Worm (Caenorhabditis elegans) whole organism, late embryonic: ENCODE results near the gene vps-52.

Experiments used
- T23F11.4 ChIP-seq: fragments of 200-800 bp; sonication (Bioruptor generic); optimal IDR thresholded peaks from 2 replicates; lab custom pipeline; 2018; ENCODE audit warnings: mild to moderate bottlenecking, missing genetic modification characterization, missing compliant biosample characterization
- ceh-9 ChIP-seq: sonication (generic microtip); optimal IDR thresholded peaks from 2 replicates; lab custom pipeline; 2016; ENCODE audit warnings: mild to moderate bottlenecking, missing genetic modification characterization, inconsistent platforms, missing compliant biosample characterization
- elt-4 ChIP-seq: sonication (generic microtip); optimal IDR thresholded peaks from 2 replicates; lab custom pipeline; 2016; ENCODE audit warnings: missing genetic modification characterization, missing compliant biosample characterization
- ets-4 ChIP-seq: sonication (generic microtip); optimal IDR thresholded peaks from 2 replicates; lab custom pipeline; 2016; ENCODE audit warnings: missing genetic modification characterization, missing compliant biosample characterization
- fkh-10 ChIP-seq: fragments of 150-350 bp; optimal IDR thresholded peaks from 2 replicates; lab custom pipeline; 2014; ENCODE audit warnings: missing biosample characterization, missing genetic modification reagents, missing genetic modification characterization
- gmeb-2 ChIP-seq: sonication (generic microtip); optimal IDR thresholded peaks from 2 replicates; lab custom pipeline; 2016; ENCODE audit warnings: missing genetic modification characterization, inconsistent platforms, missing compliant biosample characterization
- hlh-8 ChIP-seq: sonication (generic microtip); optimal IDR thresholded peaks from 2 replicates; lab custom pipeline; 2016; ENCODE audit warnings: missing genotype, missing genetic modification characterization, missing compliant biosample characterization
- nfya-1 ChIP-seq: sonication (generic microtip); optimal IDR thresholded peaks from 2 replicates; lab custom pipeline; 2017; ENCODE audit warnings: missing genetic modification characterization, mild to moderate bottlenecking, missing compliant biosample characterization, antibody characterized with exemption, moderate library complexity
- nhr-11 ChIP-seq: fragments of 150-350 bp; optimal IDR thresholded peaks from 2 replicates; lab custom pipeline; 2014; ENCODE audit warnings: missing biosample characterization, missing genetic modification characterization
- pros-1 ChIP-seq: fragments of 150-350 bp; optimal IDR thresholded peaks from 2 replicates; lab custom pipeline; 2014; ENCODE audit warnings: missing biosample characterization, missing genetic modification reagents, missing genetic modification characterization
- sox-4 ChIP-seq: sonication (generic microtip); optimal IDR thresholded peaks from 2 replicates; lab custom pipeline; 2017; ENCODE audit warnings: mild to moderate bottlenecking, missing genetic modification characterization, inconsistent platforms, missing compliant biosample characterization
- syd-9 ChIP-seq: sonication (generic microtip); optimal IDR thresholded peaks from 2 replicates; lab custom pipeline; 2016; ENCODE audit warnings: mild to moderate bottlenecking, missing genetic modification characterization, moderate library complexity, missing compliant biosample characterization

ce11 chrX:7593931-7594544 lies 28.9 kb downstream of the vps-52 start:
- no peak for TF ChIP-seq ceh-9 (tag; lab: Kevin White, UChicago)
- no peak for TF ChIP-seq T23F11.4
- no peak for TF ChIP-seq nfya-1
- TF ChIP-seq ets-4 (tag; lab: Kevin White, UChicago) = no peak
- TF ChIP-seq nhr-11 = no peak
- no peak for TF ChIP-seq fkh-10 (GFP tag; lab: Kevin White, UChicago)
- TF ChIP-seq hlh-8 (tag; lab: Kevin White, UChicago) = no peak
- no peak for TF ChIP-seq gmeb-2 (tag; lab: Kevin White, UChicago)
- TF ChIP-seq pros-1 (tag; lab: Kevin White, UChicago) = no peak
- TF ChIP-seq elt-4 = no peak
- no peak for TF ChIP-seq syd-9 (tag; lab: Kevin White, UChicago)
- no peak for TF ChIP-seq sox-4 (tag; lab: Kevin White, UChicago)
